Fruit fly (Drosophila melanogaster) whole organism, embryonic: ENCODE measurements around the gene CG31268.

ENCODE experiments used
- Abd-B ChIP-seq: fragments of 200-800 bp; sonication (Bioruptor generic); optimal IDR thresholded peaks from 2 replicates; lab custom pipeline; 2018; ENCODE audit warnings: missing biosample characterization, mild to moderate bottlenecking, missing genetic modification characterization, moderate library complexity
- Awh ChIP-seq: fragments of 200-800 bp; sonication (Bioruptor generic); IDR thresholded peaks from 2 replicates; pipeline ENCODE4, ENCODE4 v1.3.6; 2022; ENCODE audit warnings: missing biosample characterization, missing genetic modification characterization
- CG10267 ChIP-seq: fragments of 200-800 bp; sonication (Bioruptor generic); optimal IDR thresholded peaks from 2 replicates; lab custom pipeline; 2018; ENCODE audit warnings: missing biosample characterization, mild to moderate bottlenecking, missing genetic modification characterization, moderate library complexity
- CG10979 ChIP-seq: fragments of 200-800 bp; sonication (Bioruptor generic); optimal IDR thresholded peaks from 2 replicates; lab custom pipeline; 2018; ENCODE audit warnings: missing biosample characterization, mild to moderate bottlenecking, missing genetic modification characterization, moderate library complexity
- CG11456 ChIP-seq: fragments of 200-800 bp; sonication (Bioruptor generic); IDR thresholded peaks from 3 replicates; pipeline ENCODE4 v1.3.6; 2022; ENCODE audit warnings: missing biosample characterization, missing genetic modification characterization
- CG1832 ChIP-seq: fragments of 200-800 bp; sonication (Bioruptor generic); optimal IDR thresholded peaks from 2 replicates; lab custom pipeline; 2017; ENCODE audit warnings: missing biosample characterization, mild to moderate bottlenecking, missing genetic modification characterization, inconsistent platforms
- CG18599 ChIP-seq: fragments of 200-800 bp; sonication (Bioruptor generic); optimal IDR thresholded peaks from 3 replicates; lab custom pipeline; 2017; ENCODE audit warnings: missing biosample characterization, missing genetic modification characterization, mild to moderate bottlenecking, moderate library complexity, missing genetic modification reagents
- CG2116 ChIP-seq: fragments of 200-800 bp; sonication (Bioruptor generic); optimal IDR thresholded peaks from 3 replicates; lab custom pipeline; 2018; ENCODE audit warnings: missing biosample characterization, mild to moderate bottlenecking, missing genetic modification characterization
- CG2120 ChIP-seq: fragments of 200-800 bp; sonication (Bioruptor generic); optimal IDR thresholded peaks from 3 replicates; lab custom pipeline; 2016; ENCODE audit warnings: missing biosample characterization, missing genetic modification characterization
- CG2129 ChIP-seq: fragments of 200-800 bp; sonication (Bioruptor generic); IDR thresholded peaks from 2 replicates; pipeline ENCODE4 v1.3.6; 2022; ENCODE audit warnings: missing biosample characterization, missing genetic modification characterization; ENCODE audit not compliant: partially characterized antibody
- CG31365 ChIP-seq: fragments of 200-800 bp; sonication (Bioruptor generic); optimal IDR thresholded peaks from 2 replicates; lab custom pipeline; 2018; ENCODE audit warnings: missing biosample characterization, mild to moderate bottlenecking, missing genetic modification characterization
- CG32532 ChIP-seq: fragments of 200-800 bp; sonication (Bioruptor generic); IDR thresholded peaks from 2 replicates; pipeline ENCODE4 v1.3.6; 2022; ENCODE audit warnings: missing biosample characterization, missing genetic modification characterization
- CG34376 ChIP-seq: fragments of 200-800 bp; sonication (Bioruptor generic); optimal IDR thresholded peaks from 2 replicates; lab custom pipeline; 2018; ENCODE audit warnings: missing biosample characterization, mild to moderate bottlenecking, missing genetic modification characterization
- CG3838 ChIP-seq: fragments of 200-800 bp; sonication (Bioruptor generic); optimal IDR thresholded peaks from 3 replicates; lab custom pipeline; 2016; ENCODE audit warnings: missing biosample characterization, missing genetic modification characterization
- CG6765 ChIP-seq: fragments of 200-800 bp; sonication (Bioruptor generic); optimal IDR thresholded peaks from 3 replicates; lab custom pipeline; 2017; ENCODE audit warnings: missing biosample characterization, mild to moderate bottlenecking, missing genetic modification characterization
- CG7963 ChIP-seq: fragments of 200-800 bp; sonication (Bioruptor generic); IDR thresholded peaks from 3 replicates; pipeline ENCODE4 v1.3.6; 2022; ENCODE audit warnings: missing biosample characterization, missing genetic modification characterization; ENCODE audit not compliant: partially characterized antibody
- CG8281 ChIP-seq: fragments of 200-800 bp; sonication (Bioruptor generic); optimal IDR thresholded peaks from 2 replicates; lab custom pipeline; 2018; ENCODE audit warnings: missing biosample characterization, mild to moderate bottlenecking, missing genetic modification characterization, moderate library complexity
- CG8765 ChIP-seq: fragments of 200-800 bp; sonication (Bioruptor generic); IDR thresholded peaks from 2 replicates; pipeline ENCODE4 v1.3.6; 2022; ENCODE audit warnings: missing biosample characterization, missing genetic modification characterization
- D ChIP-seq, 2 experiments: fragments of 200-800 bp in 1 of 2; fragments of >200 bp in 1 of 2; sonication (Bioruptor generic) in 1 of 2; optimal IDR thresholded peaks; 2 replicates in 1 of 2; 3 replicates in 1 of 2; lab custom pipeline; 2017; ENCODE audit warnings: mild to moderate bottlenecking in 1 of 2, missing biosample characterization in 1 of 2, missing genetic modification characterization in 1 of 2, missing genetic modification reagents in 1 of 2
- Dbx ChIP-seq: fragments of 200-800 bp; sonication (Bioruptor generic); IDR thresholded peaks from 3 replicates; pipeline ENCODE4 v1.3.6; 2022; ENCODE audit warnings: missing biosample characterization, missing genetic modification characterization
- Doc3 ChIP-seq: fragments of 200-800 bp; sonication (Bioruptor generic); IDR thresholded peaks from 3 replicates; pipeline ENCODE4 v1.3.6; 2022; ENCODE audit warnings: missing biosample characterization, missing genetic modification characterization; ENCODE audit not compliant: partially characterized antibody
- HmgD ChIP-seq: fragments of 200-800 bp; sonication (Bioruptor generic); optimal IDR thresholded peaks from 3 replicates; lab custom pipeline; 2016; ENCODE audit warnings: missing biosample characterization, missing genetic modification characterization
- Hr51 ChIP-seq, 2 experiments: fragments of 200-800 bp; sonication (Bioruptor generic); optimal IDR thresholded peaks; 2 replicates in 1 of 2; 3 replicates in 1 of 2; lab custom pipeline; 2016 to 2018; ENCODE audit warnings: missing biosample characterization in 2 of 2, missing genetic modification characterization in 2 of 2, mild to moderate bottlenecking in 1 of 2, moderate library complexity in 1 of 2
- Jarid2 ChIP-seq: fragments of 200-800 bp; sonication (Bioruptor generic); optimal IDR thresholded peaks from 3 replicates; lab custom pipeline; 2017; ENCODE audit warnings: mild to moderate bottlenecking, missing biosample characterization, missing genetic modification reagents, missing genetic modification characterization
- Neu2 ChIP-seq: fragments of 200-800 bp; sonication (Bioruptor generic); optimal IDR thresholded peaks from 3 replicates; lab custom pipeline; 2016; ENCODE audit warnings: missing biosample characterization, missing genetic modification characterization, borderline replicate concordance
- Poxn ChIP-seq: fragments of 200-800 bp; sonication (Bioruptor generic); IDR thresholded peaks from 2 replicates; pipeline ENCODE4 v1.3.6; 2022; ENCODE audit warnings: missing biosample characterization, missing genetic modification characterization
- Sox102F ChIP-seq: fragments of 200-800 bp; sonication (Bioruptor generic); optimal IDR thresholded peaks from 2 replicates; lab custom pipeline; 2018; ENCODE audit warnings: missing biosample characterization, mild to moderate bottlenecking, missing genetic modification characterization, moderate library complexity
- Sry-β ChIP-seq: fragments of 200-800 bp; sonication (Bioruptor generic); optimal IDR thresholded peaks from 2 replicates; lab custom pipeline; 2018; ENCODE audit warnings: missing biosample characterization, mild to moderate bottlenecking, missing genetic modification characterization, moderate library complexity
- bcd ChIP-seq: fragments of 200-800 bp; sonication (Bioruptor generic); optimal IDR thresholded peaks from 2 replicates; lab custom pipeline; 2017; ENCODE audit warnings: missing biosample characterization, mild to moderate bottlenecking, missing genetic modification characterization
- cad ChIP-seq: fragments of >200 bp; optimal IDR thresholded peaks from 2 replicates; lab custom pipeline; 2017; ENCODE audit warnings: missing biosample characterization, missing genetic modification characterization
- cas ChIP-seq: fragments of 200-800 bp; sonication (Bioruptor generic); IDR thresholded peaks from 2 replicates; pipeline ENCODE4 v1.3.6; 2022; ENCODE audit warnings: missing biosample characterization, missing genetic modification characterization
- croc ChIP-seq: fragments of 200-800 bp; sonication (Bioruptor generic); conservative IDR thresholded peaks from 3 replicates; pipeline ENCODE4 v1.3.6; 2022; ENCODE audit warnings: missing biosample characterization, missing genetic modification characterization
- crol ChIP-seq: fragments of 200-800 bp; sonication (Bioruptor generic); IDR thresholded peaks from 2 replicates; pipeline ENCODE4 v1.3.6; 2022; ENCODE audit warnings: missing biosample characterization, missing genetic modification characterization
- gcm ChIP-seq: fragments of 200-800 bp; sonication (Bioruptor generic); optimal IDR thresholded peaks from 2 replicates; lab custom pipeline; 2019; ENCODE audit warnings: missing biosample characterization, mild to moderate bottlenecking, missing genetic modification characterization, moderate library complexity
- insv ChIP-seq, 2 experiments: fragments of 200-800 bp; sonication (Bioruptor generic); optimal IDR thresholded peaks; 3 replicates each; lab custom pipeline; 2016 to 2018; ENCODE audit warnings: missing biosample characterization in 2 of 2, missing genetic modification characterization in 2 of 2
- jing ChIP-seq: fragments of 200-800 bp; sonication (Bioruptor generic); optimal IDR thresholded peaks from 2 replicates; lab custom pipeline; 2018; ENCODE audit warnings: missing biosample characterization, mild to moderate bottlenecking, missing genetic modification characterization
- lab ChIP-seq: fragments of 200-800 bp; sonication (Bioruptor generic); optimal IDR thresholded peaks from 3 replicates; lab custom pipeline; 2017; ENCODE audit warnings: missing biosample characterization, missing genetic modification characterization, mild to moderate bottlenecking, moderate library complexity, missing genetic modification reagents
- lola ChIP-seq, 3 experiments: fragments of >200 bp in 2 of 3; fragments of 200-800 bp in 1 of 3; sonication (Bioruptor generic) in 1 of 3; optimal IDR thresholded peaks; 2 replicates each; lab custom pipeline; 2017 to 2019; ENCODE audit warnings: missing biosample characterization in 3 of 3, missing genetic modification characterization in 3 of 3, mild to moderate bottlenecking in 1 of 3, moderate library complexity in 1 of 3
- pan ChIP-seq, 4 experiments: fragments of >200 bp in 3 of 4; fragments of 200-800 bp in 1 of 4; sonication (Bioruptor generic) in 1 of 4; optimal IDR thresholded peaks in 3 of 4; IDR thresholded peaks in 1 of 4; 2 replicates each; pipeline versions ENCODE4 v1.3.6 to Lab custom; 2017 to 2022; ENCODE audit warnings: missing biosample characterization in 2 of 4, missing genetic modification characterization in 2 of 4, mixed read lengths in 1 of 4
- pnt ChIP-seq: fragments of 200-800 bp; sonication (Bioruptor generic); optimal IDR thresholded peaks from 3 replicates; lab custom pipeline; 2016; ENCODE audit warnings: missing biosample characterization, missing genetic modification characterization
- sc ChIP-seq, 3 experiments: fragments of >200 bp in 2 of 3; fragments of 200-800 bp in 1 of 3; sonication (Bioruptor generic) in 1 of 3; optimal IDR thresholded peaks; 2 replicates in 2 of 3; 3 replicates in 1 of 3; lab custom pipeline; 2017; ENCODE audit warnings: mild to moderate bottlenecking in 1 of 3, missing biosample characterization in 1 of 3, missing genetic modification characterization in 1 of 3, missing genetic modification reagents in 1 of 3
- slbo ChIP-seq: fragments of 200-800 bp; sonication (Bioruptor generic); IDR thresholded peaks from 2 replicates; pipeline ENCODE4 v1.3.6; 2022; ENCODE audit warnings: missing biosample characterization, missing genetic modification characterization
- sob ChIP-seq: fragments of 200-800 bp; sonication (Bioruptor generic); IDR thresholded peaks from 2 replicates; pipeline ENCODE4 v1.3.6; 2022; ENCODE audit warnings: missing biosample characterization, missing genetic modification characterization
- z ChIP-seq: fragments of 200-800 bp; sonication (Bioruptor generic); IDR thresholded peaks from 3 replicates; pipeline ENCODE4 v1.3.6; 2022; ENCODE audit warnings: missing biosample characterization, missing genetic modification characterization

The CG31268 gene

dm6 chr3R:16986181-16987074 is 45.2 kb upstream of the CG31268 start (continued):
- TF ChIP-seq z (GFP tag; lab: Robert Waterston, UW) (peak; percentile 88), croc (GFP tag; lab: Robert Waterston, UW) (peak; percentile 68), bcd (GFP tag; lab: Kevin White, UChicago) (peak; percentile 93), gcm (GFP tag; lab: Kevin White, UChicago) (peak; percentile 58), jing (peak; percentile 82), insv (GFP tag; optimal IDR thresholded peaks at IDR 0.05; lab: Kevin White, UChicago) (peak; percentile 39 to 65), CG10979 (peak; percentile 57), CG8281 (tag; lab: Kevin White, UChicago) (peak; percentile 92), Dbx (GFP tag; lab: Robert Waterston, UW) (peak; percentile 98), pan (optimal IDR thresholded peaks at IDR 0.05; lab: Kevin White, UChicago) (no peak), pan (GFP tag; optimal IDR thresholded peaks at IDR 0.05 in 1 of 2, IDR thresholded peaks at IDR 0.05 in 1 of 2) (peak in 1 of 2 experiments; percentile 96), CG2116 (GFP tag; lab: Kevin White, UChicago) (peak; percentile 36), cad (GFP tag; lab: Kevin White, UChicago) (no peak), CG1832 (GFP tag; lab: Kevin White, UChicago) (no peak), CG10267 (tag; lab: Kevin White, UChicago) (peak; percentile 43), lola (GFP tag; optimal IDR thresholded peaks at IDR 0.05; lab: Kevin White, UChicago) (peak in 1 of 3 experiments; percentile 35), Sry-β (GFP tag; lab: Kevin White, UChicago) (no peak), HmgD (GFP tag; lab: Kevin White, UChicago) (peak; percentile 88), CG8765 (GFP tag; lab: Robert Waterston, UW) (peak; percentile 94), CG31365 (tag; lab: Kevin White, UChicago) (peak; percentile 76), CG11456 (GFP tag; lab: Robert Waterston, UW) (peak; percentile 98), CG6765 (peak; percentile 88), Doc3 (GFP tag; lab: Robert Waterston, UW) (no peak), pnt (GFP tag; lab: Kevin White, UChicago) (peak; percentile 85), CG2129 (GFP tag; lab: Robert Waterston, UW) (no peak), CG3838 (GFP tag; lab: Kevin White, UChicago) (peak; percentile 86), CG2120 (GFP tag; lab: Kevin White, UChicago) (peak; percentile 99), slbo (GFP tag; lab: Robert Waterston, UW) (peak; percentile 99)

dm6 chr3R:16987220-16987923 is 44.2 kb upstream of the CG31268 start, which contains the start of gene CG18622:
Gene CG18622, minus strand, starts transcription at chr3R:16987732.
- TF ChIP-seq CG18599 (GFP tag; lab: Kevin White, UChicago) (peak; percentile 28), sc (optimal IDR thresholded peaks at IDR 0.05; lab: Kevin White, UChicago) (no peak), sc (GFP tag; optimal IDR thresholded peaks at IDR 0.05; lab: Kevin White, UChicago) (peak; percentile 23), sob (GFP tag; lab: Robert Waterston, UW) (peak; percentile 37; the same call in 1 of the 2 replicates), Abd-B (GFP tag; lab: Kevin White, UChicago) (no peak), Sox102F (GFP tag; lab: Kevin White, UChicago) (peak; percentile 28), cas (GFP tag; lab: Robert Waterston, UW) (no peak), Poxn (GFP tag; lab: Robert Waterston, UW) (no peak), Jarid2 (peak; percentile 87), CG7963 (GFP tag; lab: Robert Waterston, UW) (0 out of 3 replicates have a peak, but pooled peaks have one; percentile 34), crol (GFP tag; lab: Robert Waterston, UW) (peak; percentile 62), Awh (GFP tag; lab: Robert Waterston, UW) (0 out of 2 replicates have a peak, but pooled peaks have one; percentile 43), D (optimal IDR thresholded peaks at IDR 0.05; lab: Kevin White, UChicago) (peak; percentile 1), D (GFP tag; optimal IDR thresholded peaks at IDR 0.05; lab: Kevin White, UChicago) (no peak), CG34376 (peak; percentile 67), lab (peak; percentile 26), CG32532 (GFP tag; lab: Robert Waterston, UW) (peak; percentile 29), Neu2 (no peak), Hr51 (GFP tag; optimal IDR thresholded peaks at IDR 0.05; lab: Kevin White, UChicago) (peak in 1 of 2 experiments; percentile 24)
